Worm (Caenorhabditis elegans): ENCODE results near the gene W02B12.11.

Gene W02B12.11

DNA sequence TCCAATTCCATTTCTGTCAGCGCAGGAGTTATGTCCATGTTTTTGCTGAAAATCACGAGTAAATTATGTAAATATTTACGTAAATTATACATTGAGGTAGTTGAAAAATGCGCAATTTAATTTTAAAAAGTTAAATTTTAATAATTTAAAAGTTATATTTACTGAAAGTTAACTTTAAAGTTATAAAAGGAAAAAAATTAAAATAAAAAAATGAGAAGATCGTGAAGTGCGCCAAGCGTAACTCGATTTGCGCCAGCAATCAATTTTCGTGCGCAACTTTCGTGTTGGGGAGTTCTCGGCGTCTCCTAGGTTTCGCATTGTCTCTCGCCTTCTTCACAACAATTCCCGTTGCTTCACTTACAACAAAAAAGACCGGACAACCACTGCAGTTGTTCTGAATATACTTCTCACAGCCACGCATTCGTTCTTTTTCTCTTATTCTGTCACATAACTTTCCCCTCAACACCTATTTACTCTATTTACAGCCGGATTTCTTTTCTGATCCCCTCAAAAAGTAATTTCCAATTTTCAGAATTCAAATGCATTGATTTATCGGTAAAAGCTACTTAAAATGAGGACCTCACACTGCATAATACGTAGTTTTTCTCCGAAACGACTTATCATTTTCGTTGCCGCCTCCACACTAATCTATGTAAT is at the start of gene W02B12.11, which contains the start of gene metl-1:
Gene W02B12.11, plus strand, starts transcription at position 337 of the 657 bp plus-strand sequence.
Gene metl-1, minus strand, starts transcription at position 51 of the 657 bp plus-strand sequence.
- TF ChIP-seq tra-1 (GFP tag; IDR thresholded peaks at IDR 0.05) (0 out of 2 replicates have a peak, but pooled peaks have one; percentile 45), pqm-1 (tag; optimal IDR thresholded peaks at IDR 0.05) (no peak), ctbp-1 (GFP tag; IDR thresholded peaks at IDR 0.05) (peak; percentile 73), ztf-11 (tag; optimal IDR thresholded peaks at IDR 0.05) (no peak), Y75B8A.6 (GFP tag; IDR thresholded peaks at IDR 0.05) (no peak), lin-15B (tag; optimal IDR thresholded peaks at IDR 0.05) (no peak), duxl-1 (tag; optimal IDR thresholded peaks at IDR 0.05; ENCODE audit: poor library complexity) (peak; percentile 88), daf-12 (tag; optimal IDR thresholded peaks at IDR 0.05) (no peak), zip-11 (GFP tag; IDR thresholded peaks at IDR 0.05) (no peak), arid-1 (GFP tag; conservative IDR thresholded peaks at IDR 0.05) (peak; percentile 75), mep-1 (tag; optimal IDR thresholded peaks at IDR 0.05) (peak; percentile 89), nhr-10 (tag; optimal IDR thresholded peaks at IDR 0.05) (no peak), ces-1 (GFP tag; optimal IDR thresholded peaks at IDR 0.05) (no peak), gei-8 (GFP tag; optimal IDR thresholded peaks at IDR 0.05) (no peak), egl-27 (tag; optimal IDR thresholded peaks at IDR 0.05) (no peak), nhr-111 (GFP tag; optimal IDR thresholded peaks at IDR 0.05) (no peak), nhr-42 (GFP tag; IDR thresholded peaks at IDR 0.05) (no peak), ztf-7 (tag; optimal IDR thresholded peaks at IDR 0.05) (no peak), dmd-6 (GFP tag; IDR thresholded peaks at IDR 0.05) (peak; percentile 74), cey-2 (tag; optimal IDR thresholded peaks at IDR 0.05; ENCODE audit: borderline replicate concordance, insufficient read depth) (no peak), R02D3.7 (tag; optimal IDR thresholded peaks at IDR 0.05) (no peak), lsy-2 (tag; optimal IDR thresholded peaks at IDR 0.05) (peak; percentile 52 to 90), nhr-48 (tag; optimal IDR thresholded peaks at IDR 0.05) (peak; percentile 68), php-3 (GFP tag; IDR thresholded peaks at IDR 0.05) (peak; percentile 37; the same call in 1 of the 2 replicates), mes-2 (tag; optimal IDR thresholded peaks at IDR 0.05; ENCODE audit: poor library complexity, severe bottlenecking) (peak; percentile 93), lin-29 (GFP tag; IDR thresholded peaks at IDR 0.05) (peak; percentile 71; the same call in 1 of the 2 replicates), unc-130 (GFP tag; optimal IDR thresholded peaks at IDR 0.05) (peak; percentile 53), hlh-30 (tag; optimal IDR thresholded peaks at IDR 0.05; ENCODE audit: insufficient read depth) (no peak), aly-2 (tag; optimal IDR thresholded peaks at IDR 0.05) (no peak), dpl-1 (GFP tag; optimal IDR thresholded peaks at IDR 0.05) (peak; percentile 82), nhr-76 (tag; optimal IDR thresholded peaks at IDR 0.05) (no peak), ceh-82 (tag; optimal IDR thresholded peaks at IDR 0.05) (no peak), dmd-9 (GFP tag; IDR thresholded peaks at IDR 0.05) (no peak), snpc-1.2 (GFP tag; IDR thresholded peaks at IDR 0.05) (no peak; the same call in 1 of the 2 replicates), ceh-28 (tag; optimal IDR thresholded peaks at IDR 0.05) (no peak), lin-13 (GFP tag; optimal IDR thresholded peaks at IDR 0.05) (no peak), F10B5.3 (tag; optimal IDR thresholded peaks at IDR 0.05) (peak; percentile 53), dmd-8 (GFP tag; IDR thresholded peaks at IDR 0.05) (no peak), fkh-10 (GFP tag; optimal IDR thresholded peaks at IDR 0.05) (no peak), Y105C5A.15 (GFP tag; IDR thresholded peaks at IDR 0.05) (no peak), mdl-1 (tag; optimal IDR thresholded peaks at IDR 0.05) (peak in 1 of 2 experiments; percentile 43), ceh-44 (GFP tag; IDR thresholded peaks at IDR 0.05) (no peak), zfp-3 (GFP tag; conservative IDR thresholded peaks at IDR 0.05) (0 out of 2 replicates have a peak, but pooled peaks have one; percentile 44), spr-1 (tag; optimal IDR thresholded peaks at IDR 0.05) (peak; percentile 84), Y48G9A.11 (GFP tag; IDR thresholded peaks at IDR 0.05) (peak; percentile 47; the same call in 1 of the 2 replicates), F44E2.7 (GFP tag; IDR thresholded peaks at IDR 0.05) (no peak), pha-4 (GFP tag; IDR thresholded peaks at IDR 0.05) (peak; percentile 84), pha-4 (tag; optimal IDR thresholded peaks at IDR 0.05) (peak; percentile 14), mxl-3 (GFP tag; optimal IDR thresholded peaks at IDR 0.05) (peak; percentile 24), nhr-28 (tag; optimal IDR thresholded peaks at IDR 0.05) (no peak)
